Fruit fly (Drosophila melanogaster): ENCODE measurements around the gene CG15239.

DNA sequence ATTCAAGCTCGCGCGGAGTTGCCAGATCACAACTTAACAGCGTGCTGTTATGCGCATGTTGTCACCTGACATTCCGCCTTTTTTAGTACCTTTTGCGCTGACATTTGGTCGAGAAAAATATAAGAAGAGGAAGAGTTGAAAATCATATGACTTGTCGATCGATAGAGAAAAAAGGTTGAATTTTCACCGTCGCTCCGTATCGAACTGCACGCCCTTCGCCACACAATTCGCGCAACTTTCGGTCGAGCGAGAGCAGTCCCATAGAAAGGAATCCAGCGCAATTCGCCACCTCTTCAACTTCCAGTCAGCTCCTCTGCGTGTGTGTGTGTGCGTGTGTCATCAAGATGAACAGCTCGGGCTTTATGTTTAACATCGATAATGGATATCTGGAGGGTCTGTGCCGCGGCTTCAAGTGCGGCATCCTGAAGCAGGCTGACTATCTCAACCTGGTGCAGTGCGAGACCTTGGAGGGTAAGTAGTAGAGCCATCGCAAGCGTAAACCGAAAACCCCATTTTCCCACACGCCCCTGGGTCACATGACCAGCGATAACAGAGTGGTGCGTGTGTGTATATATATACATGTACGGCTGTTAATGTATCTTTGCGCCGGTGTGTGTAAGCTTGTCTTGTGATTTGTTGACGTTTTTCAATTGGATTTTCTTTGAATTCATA lies 3.2 kb upstream of the CG15239 start, which contains the start of gene VhaAC39-1:
- TF ChIP-seq CTCF (optimal IDR thresholded peaks at IDR 0.05) (peak in 1 of 2 experiments; percentile 19), CG8478 (optimal IDR thresholded peaks at IDR 0.05) (no peak)
